Fruit fly (Drosophila melanogaster): ENCODE measurements around the gene CG13293.

The CG13293 gene

DNA sequence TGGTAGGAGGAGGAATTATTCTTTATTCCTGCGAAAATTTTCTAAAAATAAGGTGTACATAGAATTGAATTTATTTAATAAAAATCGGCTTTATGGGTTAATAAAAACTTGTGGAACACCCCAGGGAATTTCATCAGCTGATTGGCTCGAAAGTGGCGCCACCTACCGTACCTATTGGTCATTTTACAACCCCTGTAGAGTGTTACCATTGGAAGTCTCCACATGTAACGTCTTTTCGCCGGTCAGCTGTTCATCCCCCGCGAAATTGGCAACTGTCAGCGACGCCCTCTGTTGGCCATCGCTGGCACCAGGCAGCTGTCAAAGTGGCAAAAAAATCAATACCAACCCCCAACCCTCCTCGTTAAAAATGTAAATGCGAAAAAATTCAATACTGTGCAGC, at the start of gene CG13293:
TSS of gene CG13293 (plus strand) at position 323 of the 400 bp plus-strand sequence.
- TF ChIP-seq CG13775 (GFP tag; optimal IDR thresholded peaks at IDR 0.05) = peak; percentile 18
- TF ChIP-seq CG43689 (GFP tag; IDR thresholded peaks at IDR 0.05) = no peak
- no peak for TF ChIP-seq CG14050 (GFP tag; IDR thresholded peaks at IDR 0.05)
- no peak for TF ChIP-seq Hr39 (optimal IDR thresholded peaks at IDR 0.05)
- TF ChIP-seq sd (tag; optimal IDR thresholded peaks at IDR 0.05) = no peak
- TF ChIP-seq nmo (GFP tag; optimal IDR thresholded peaks at IDR 0.05) = no peak
- TF ChIP-seq CG14667 (GFP tag; IDR thresholded peaks at IDR 0.05) = no peak
- no peak for TF ChIP-seq Ravus (GFP tag; IDR thresholded peaks at IDR 0.05)
- TF ChIP-seq CG17829 (tag; optimal IDR thresholded peaks at IDR 0.05) = peak; percentile 5
- TF ChIP-seq Hmr (GFP tag; optimal IDR thresholded peaks at IDR 0.05) = peak; percentile 15
- no peak for TF ChIP-seq Nf-YA (GFP tag; IDR thresholded peaks at IDR 0.05)
- peak; percentile 30 for TF ChIP-seq MESR4 (GFP tag; optimal IDR thresholded peaks at IDR 0.05)
- no peak for TF ChIP-seq Meics (GFP tag; optimal IDR thresholded peaks at IDR 0.05)
- no peak for TF ChIP-seq sc (optimal IDR thresholded peaks at IDR 0.05)
- no peak for TF ChIP-seq sc (GFP tag; optimal IDR thresholded peaks at IDR 0.05)
- 0 out of 2 replicates have a peak, but pooled peaks have one; percentile 11 for TF ChIP-seq amos (GFP tag; IDR thresholded peaks at IDR 0.05; ENCODE audit: partially characterized antibody)
- no peak for TF ChIP-seq CG2875 (GFP tag; optimal IDR thresholded peaks at IDR 0.05)
- no peak for TF ChIP-seq CG31224 (GFP tag; IDR thresholded peaks at IDR 0.05)
- no peak for TF ChIP-seq CG17568 (GFP tag; optimal IDR thresholded peaks at IDR 0.05)
- no peak for TF ChIP-seq Oli (tag; optimal IDR thresholded peaks at IDR 0.05)
- no peak for TF ChIP-seq tx (GFP tag; optimal IDR thresholded peaks at IDR 0.05)
- no peak for TF ChIP-seq Ptx1 (GFP tag; IDR thresholded peaks at IDR 0.05)
- no peak for TF ChIP-seq CG8765 (GFP tag; IDR thresholded peaks at IDR 0.05)
- TF ChIP-seq CG15601 (tag; optimal IDR thresholded peaks at IDR 0.05) = no peak
- no peak for TF ChIP-seq CG10321 (GFP tag; IDR thresholded peaks at IDR 0.05)
- TF ChIP-seq Ssrp (tag; optimal IDR thresholded peaks at IDR 0.05) = no peak
- no peak for TF ChIP-seq Ada2b (GFP tag; IDR thresholded peaks at IDR 0.05)
- TF ChIP-seq Atf-2 (GFP tag; optimal IDR thresholded peaks at IDR 0.05) = no peak
- no peak for TF ChIP-seq CG18619 (GFP tag; optimal IDR thresholded peaks at IDR 0.05)
- TF ChIP-seq fru (optimal IDR thresholded peaks at IDR 0.05) = no peak
- peak; percentile 35 for TF ChIP-seq fd102C (GFP tag; optimal IDR thresholded peaks at IDR 0.05)
- no peak for TF ChIP-seq CG9817 (tag; optimal IDR thresholded peaks at IDR 0.05)
- no peak for TF ChIP-seq Dbx (GFP tag; IDR thresholded peaks at IDR 0.05)
- no peak for TF ChIP-seq jigr1 (GFP tag; IDR thresholded peaks at IDR 0.05)
- no peak for TF ChIP-seq CG34376 (GFP tag; optimal IDR thresholded peaks at IDR 0.05)
- TF ChIP-seq eyg (GFP tag; optimal IDR thresholded peaks at IDR 0.05) = no peak
- 0 out of 2 replicates have a peak, but pooled peaks have one; percentile 14 for TF ChIP-seq Dref (GFP tag; IDR thresholded peaks at IDR 0.05)
- no peak for TF ChIP-seq Gsc (GFP tag; IDR thresholded peaks at IDR 0.05)
- TF ChIP-seq Med (GFP tag) = peak; percentile 63
- no peak for TF ChIP-seq CG4404 (GFP tag; IDR thresholded peaks at IDR 0.05)
- TF ChIP-seq Bdp1 (GFP tag; optimal IDR thresholded peaks at IDR 0.05) = no peak
- TF ChIP-seq az2 (GFP tag; optimal IDR thresholded peaks at IDR 0.05) = no peak
- TF ChIP-seq Eip74EF (GFP tag; optimal IDR thresholded peaks at IDR 0.05) = no peak
- TF ChIP-seq CG6654 (GFP tag; optimal IDR thresholded peaks at IDR 0.05) = no peak
- TF ChIP-seq CG30403 (GFP tag; optimal IDR thresholded peaks at IDR 0.05) = no peak
- TF ChIP-seq odd (GFP tag; optimal IDR thresholded peaks at IDR 0.05) = no peak
- TF ChIP-seq jumu (GFP tag; optimal IDR thresholded peaks at IDR 0.05) = no peak
- peak; percentile 28 for TF ChIP-seq stwl (tag; optimal IDR thresholded peaks at IDR 0.05)
- no peak for TF ChIP-seq CG9437 (GFP tag; optimal IDR thresholded peaks at IDR 0.05)
- no peak for TF ChIP-seq sima (GFP tag; optimal IDR thresholded peaks at IDR 0.05)
- TF ChIP-seq run (tag; optimal IDR thresholded peaks at IDR 0.05) = no peak
- no peak for TF ChIP-seq zfh1 (GFP tag; IDR thresholded peaks at IDR 0.05)
- no peak for TF ChIP-seq trh (GFP tag; optimal IDR thresholded peaks at IDR 0.05)
